Worm (Caenorhabditis elegans): ENCODE data around the gene Y46H3D.1.
"Not testable (repeated sequence)": the region's sequence is repeated elsewhere in the genome, so short reads cannot be mapped to it uniquely, and the experiment has no call there.

The Y46H3D.1 gene

DNA sequence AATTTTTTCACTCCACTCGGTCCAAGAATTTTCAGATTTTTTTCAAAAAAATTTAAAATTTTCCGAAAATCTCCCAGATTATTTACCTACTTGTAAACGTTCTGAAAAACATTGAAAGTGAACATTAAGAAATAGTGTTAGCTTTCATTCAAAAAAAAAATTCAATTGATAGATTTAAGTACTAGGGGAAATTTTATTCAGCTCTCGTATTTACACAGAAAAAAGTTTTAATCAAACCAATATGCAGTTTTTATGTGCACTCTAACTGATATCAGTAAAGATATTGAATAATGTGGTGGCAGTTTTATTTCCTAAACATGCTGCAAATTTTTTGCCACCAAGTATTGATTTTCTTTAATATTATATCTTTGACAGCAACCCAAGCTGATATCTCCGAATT lies 25.9 kb downstream of the Y46H3D.1 start, which contains the start of gene irld-42:
Gene irld-42 (plus strand): TSS at position 301 of the 400 bp plus-strand sequence.
- no peak for TF ChIP-seq dao-5 (tag; optimal IDR thresholded peaks at IDR 0.05)
- no peak for TF ChIP-seq W03F9.2 (tag; optimal IDR thresholded peaks at IDR 0.05)
- no peak for TF ChIP-seq him-1 (tag; optimal IDR thresholded peaks at IDR 0.05)

ce11 chrV:1678228-1678627 lies 35.9 kb downstream of the Y46H3D.1 start, which contains the start of gene srw-98:
TSS of gene srw-98 (minus strand) at chrV:1678328.
- TF ChIP-seq him-1 (tag; optimal IDR thresholded peaks at IDR 0.05) (no peak), dao-5 (tag; optimal IDR thresholded peaks at IDR 0.05) (no peak)

- TF ChIP-seq W03F9.2 (tag; optimal IDR thresholded peaks at IDR 0.05): no peak
Observed at ce11 chrV:1680770-1681169, 38.5 kb downstream of the Y46H3D.1 start, which contains the start of gene srw-91. TSS of gene srw-91 (minus strand) at chrV:1680870.

ce11 chrV:1682279-1682678 lies 40.0 kb downstream of the Y46H3D.1 start, which contains the start of gene srh-3:
TSS of gene srh-3 (plus strand) at chrV:1682579.
- TF ChIP-seq dao-5 (tag; optimal IDR thresholded peaks at IDR 0.05): no peak
- TF ChIP-seq W03F9.2 (tag; optimal IDR thresholded peaks at IDR 0.05): no peak
- no peak for TF ChIP-seq him-1 (tag; optimal IDR thresholded peaks at IDR 0.05)

- TF ChIP-seq dao-5 (tag; optimal IDR thresholded peaks at IDR 0.05) (no peak), W03F9.2 (tag; optimal IDR thresholded peaks at IDR 0.05) (no peak)
Observed at ce11 chrV:1685328-1685727, 43.0 kb downstream of the Y46H3D.1 start, which contains the start of gene srh-5. TSS of gene srh-5 (plus strand) at chrV:1685628.

ce11 chrV:1692494-1692893 lies 50.2 kb downstream of the Y46H3D.1 start, which contains the start of gene Y46H3C.5:
TSS of gene Y46H3C.5 (minus strand) at chrV:1692495.
- not testable (repeated sequence) for TF ChIP-seq W03F9.2, him-1, dao-5 (tag; optimal IDR thresholded peaks at IDR 0.05)

Data from whole organism, L4/young adult.